Worm (Caenorhabditis elegans): ENCODE measurements around the gene immp-1.

- TF ChIP-seq W03F9.2 (tag; optimal IDR thresholded peaks at IDR 0.05) = no peak
- no peak for TF ChIP-seq dao-5 (tag; optimal IDR thresholded peaks at IDR 0.05)
These were observed 43.1 kb downstream of the immp-1 start for ce11 chrIII:11817865-11818264.
